Worm (Caenorhabditis elegans) whole organism, late embryonic: ENCODE results near the gene ram-2.
A peak's percentile ranks its signal among the peaks of the same experiment; 100 is the strongest.

Experiments used
- K09A11.1 ChIP-seq: sonication (generic microtip); optimal IDR thresholded peaks from 2 replicates; lab custom pipeline; 2017; ENCODE audit warnings: antibody characterized with exemption, mild to moderate bottlenecking, missing genetic modification characterization, missing compliant biosample characterization; ENCODE audit not compliant: insufficient read depth
- lin-11 ChIP-seq: fragments of 200-800 bp; sonication (Bioruptor generic); optimal IDR thresholded peaks from 2 replicates; lab custom pipeline; 2018; ENCODE audit warnings: mild to moderate bottlenecking, missing genetic modification characterization, missing compliant biosample characterization
- nfya-1 ChIP-seq: sonication (generic microtip); optimal IDR thresholded peaks from 2 replicates; lab custom pipeline; 2017; ENCODE audit warnings: missing genetic modification characterization, mild to moderate bottlenecking, missing compliant biosample characterization, antibody characterized with exemption, moderate library complexity

- TF ChIP-seq lin-11 (tag; lab: Kevin White, UChicago) (no peak), K09A11.1 (tag; lab: Kevin White, UChicago) (no peak), nfya-1 (peak; percentile 0)
Observed at ce11 chrII:11049876-11050275, 33.2 kb upstream of the ram-2 start, which contains the start of the genes sdhd-1 and ilkp-1.
